Worm (Caenorhabditis elegans): ENCODE results near the gene chil-17.

Gene chil-17

DNA sequence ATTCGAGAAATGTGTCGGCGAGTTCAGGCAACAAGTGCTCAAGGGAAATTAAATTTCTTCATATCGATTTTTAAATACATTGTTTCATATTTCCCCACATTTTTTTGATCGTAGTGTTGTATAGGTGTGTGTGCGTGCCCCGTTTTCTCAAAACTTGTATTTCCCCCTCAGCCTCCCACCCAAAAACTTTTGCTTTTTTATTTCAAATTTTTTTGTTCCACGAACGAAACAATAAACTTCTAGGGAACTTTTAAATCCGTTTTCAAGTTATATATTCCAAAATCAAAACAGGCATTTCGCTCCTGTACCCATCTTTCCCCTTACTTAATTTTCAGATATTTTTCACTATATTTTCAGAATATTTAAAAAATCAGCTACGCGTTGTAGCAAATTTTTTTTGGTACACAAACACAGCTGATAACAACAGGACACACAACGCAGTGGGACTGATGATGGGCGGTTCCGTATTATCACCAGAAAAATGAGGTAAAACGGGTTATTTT lies 21.8 kb downstream of the chil-17 start, which contains the start of the genes M176.4 and M176.16:
Gene M176.4 (plus strand): TSS at position 301 of the 503 bp plus-strand sequence.
Gene M176.16 (plus strand): TSS at position 453 of the 503 bp plus-strand sequence.
- peak; percentile 22 for TF ChIP-seq elt-2 (tag; optimal IDR thresholded peaks at IDR 0.05)
- no peak for TF ChIP-seq ceh-24 (tag; optimal IDR thresholded peaks at IDR 0.05)

DNA sequence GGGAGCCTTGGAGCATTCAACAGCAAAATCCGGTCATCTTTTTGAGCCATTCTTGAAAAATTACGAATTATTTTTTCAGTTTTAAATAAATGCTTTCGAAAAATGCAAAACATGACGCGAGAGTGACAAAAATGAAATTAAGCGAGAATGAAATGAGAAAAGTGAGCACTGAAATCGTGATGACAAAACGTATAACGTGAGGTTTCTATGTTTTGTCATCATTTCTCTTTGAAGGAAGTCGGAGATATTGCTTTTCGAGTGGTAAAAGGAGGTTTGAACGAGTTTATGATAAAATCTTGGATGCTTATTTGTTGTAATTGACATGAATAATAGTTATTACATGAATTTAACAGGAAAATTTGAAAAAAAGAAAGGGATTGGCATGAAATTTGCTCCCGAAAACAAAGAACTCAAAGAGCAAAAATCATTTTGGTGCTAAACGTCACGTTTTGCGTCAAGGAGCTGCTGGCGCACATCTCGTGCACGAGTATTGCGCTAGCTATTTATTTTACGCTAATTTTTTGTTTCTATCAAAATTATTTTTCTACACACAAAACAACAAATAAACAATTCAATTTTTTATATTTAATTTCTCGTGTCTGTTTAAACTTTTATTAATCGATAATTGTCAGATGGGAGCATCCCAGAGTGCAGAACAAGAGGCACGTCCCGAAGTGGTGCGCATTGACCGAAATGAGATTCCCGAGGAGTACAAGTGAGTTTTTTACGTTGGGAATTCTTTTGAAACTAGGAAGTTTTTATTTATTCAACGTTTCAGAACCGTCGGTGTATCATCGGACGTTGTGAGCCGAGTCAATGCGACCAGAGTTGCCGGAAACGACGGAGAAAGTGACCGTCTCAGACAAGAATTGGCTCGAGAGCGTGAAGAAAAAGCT lies 23.3 kb downstream of the chil-17 start, which contains the start of the genes gss-1 and chch-3:
Gene gss-1 (minus strand): TSS at position 51 of the 896 bp plus-strand sequence.
Gene chch-3 (plus strand): TSS at position 633 of the 896 bp plus-strand sequence.
- TF ChIP-seq ceh-14 (tag; optimal IDR thresholded peaks at IDR 0.05), result peak; percentile 33
- no peak for TF ChIP-seq fkh-10 (GFP tag; optimal IDR thresholded peaks at IDR 0.05)
- TF ChIP-seq pat-9 (tag; optimal IDR thresholded peaks at IDR 0.05), result no peak
- peak; percentile 45 for TF ChIP-seq nfya-1 (tag; optimal IDR thresholded peaks at IDR 0.05)
- peak; percentile 16 for TF ChIP-seq ceh-2 (tag; optimal IDR thresholded peaks at IDR 0.05)
- no peak for TF ChIP-seq hlh-13 (GFP tag; optimal IDR thresholded peaks at IDR 0.05)
- TF ChIP-seq nhr-232 (tag; optimal IDR thresholded peaks at IDR 0.05), result no peak
- TF ChIP-seq ceh-31 (tag; optimal IDR thresholded peaks at IDR 0.05), result peak; percentile 12
- no peak for TF ChIP-seq dve-1 (tag; optimal IDR thresholded peaks at IDR 0.05)
- peak; percentile 25 for TF ChIP-seq elt-2 (tag; optimal IDR thresholded peaks at IDR 0.05)
- no peak for TF ChIP-seq eyg-1 (tag; optimal IDR thresholded peaks at IDR 0.05)
- TF ChIP-seq unc-3 (GFP tag; conservative IDR thresholded peaks at IDR 0.05), result 0 out of 2 replicates have a peak, but pooled peaks have one; percentile 14
- TF ChIP-seq unc-3 (tag; optimal IDR thresholded peaks at IDR 0.05), result no peak
- peak; percentile 3 for TF ChIP-seq tbx-2 (tag; optimal IDR thresholded peaks at IDR 0.05)
- TF ChIP-seq ztf-16 (tag; optimal IDR thresholded peaks at IDR 0.05), result no peak
- TF ChIP-seq ets-4 (tag; optimal IDR thresholded peaks at IDR 0.05), result no peak
- TF ChIP-seq unc-42 (tag; optimal IDR thresholded peaks at IDR 0.05), result peak; percentile 36
- TF ChIP-seq che-1 (tag; optimal IDR thresholded peaks at IDR 0.05), result no peak
- TF ChIP-seq lim-6 (tag; optimal IDR thresholded peaks at IDR 0.05), result no peak

DNA sequence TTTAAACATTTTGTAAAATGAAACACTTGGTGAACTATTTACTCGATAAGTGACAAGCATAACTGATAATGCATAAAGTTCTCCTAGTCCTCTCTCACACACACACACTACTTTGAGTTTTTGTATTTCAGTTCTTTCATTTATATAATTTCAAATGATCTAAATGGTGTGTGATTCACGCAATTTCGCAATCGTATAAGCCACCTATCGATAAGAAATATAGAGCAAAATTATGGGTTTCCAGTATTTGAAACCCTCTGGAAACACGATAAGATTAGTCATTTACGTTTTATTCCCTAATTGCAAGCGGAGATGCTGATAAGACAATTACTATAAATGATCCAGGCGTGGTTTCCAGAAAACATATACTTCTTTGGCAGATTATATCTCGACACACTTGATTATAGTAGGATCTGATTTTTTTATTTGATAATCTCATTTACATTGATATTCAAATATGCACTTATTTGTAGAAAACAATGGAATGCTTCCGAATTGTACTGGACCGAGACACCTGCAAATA lies 27.8 kb downstream of the chil-17 start, which contains the start of gene arrd-3:
Gene arrd-3 (plus strand): TSS at position 473 of the 523 bp plus-strand sequence.
- TF ChIP-seq sox-4 (tag; optimal IDR thresholded peaks at IDR 0.05) (no peak), fkh-10 (GFP tag; optimal IDR thresholded peaks at IDR 0.05) (no peak), ceh-24 (tag; optimal IDR thresholded peaks at IDR 0.05) (no peak), pqm-1 (tag; optimal IDR thresholded peaks at IDR 0.05) (no peak), ama-1 (optimal IDR thresholded peaks at IDR 0.05) (no peak), ceh-2 (tag; optimal IDR thresholded peaks at IDR 0.05) (no peak), npax-4 (tag; optimal IDR thresholded peaks at IDR 0.05) (no peak), K09A11.1 (tag; optimal IDR thresholded peaks at IDR 0.05; ENCODE audit: insufficient read depth) (no peak), ceh-48 (tag; optimal IDR thresholded peaks at IDR 0.05) (no peak), nhr-232 (tag; optimal IDR thresholded peaks at IDR 0.05) (no peak), ceh-22 (tag; optimal IDR thresholded peaks at IDR 0.05) (no peak), hlh-13 (GFP tag; optimal IDR thresholded peaks at IDR 0.05) (no peak), ttx-3 (tag; optimal IDR thresholded peaks at IDR 0.05) (no peak), hlh-15 (tag; optimal IDR thresholded peaks at IDR 0.05) (no peak), gmeb-2 (tag; optimal IDR thresholded peaks at IDR 0.05) (no peak), hlh-30 (tag; optimal IDR thresholded peaks at IDR 0.05; ENCODE audit: insufficient read depth) (no peak), ets-4 (tag; optimal IDR thresholded peaks at IDR 0.05) (no peak), C08G9.2 (tag; optimal IDR thresholded peaks at IDR 0.05) (no peak)

DNA sequence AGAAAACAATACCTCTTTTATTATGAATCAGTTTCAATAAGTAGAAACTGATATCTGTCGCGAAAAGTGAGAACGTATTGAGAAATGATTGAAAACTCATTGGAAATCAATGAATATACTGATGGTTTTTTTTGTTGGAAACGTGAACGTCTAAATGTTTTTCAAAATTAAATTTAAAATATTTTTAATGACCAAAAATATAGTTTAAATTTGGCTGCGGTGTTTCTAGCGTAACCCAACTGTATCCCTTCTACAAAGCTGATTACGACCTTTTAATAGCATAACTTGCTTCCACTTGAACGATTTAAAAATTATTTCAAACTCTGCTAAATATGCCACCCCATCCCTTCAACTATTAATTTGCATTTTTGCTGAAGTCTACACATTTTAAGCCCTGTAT lies 28.5 kb downstream of the chil-17 start, which contains the start of gene M176.9:
Gene M176.9 (minus strand): TSS at position 101 of the 400 bp plus-strand sequence.
- TF ChIP-seq ama-1 (optimal IDR thresholded peaks at IDR 0.05) (no peak), pha-4 (tag; optimal IDR thresholded peaks at IDR 0.05) (no peak), ceh-6 (GFP tag; optimal IDR thresholded peaks at IDR 0.05) (no peak), tbx-7 (tag; optimal IDR thresholded peaks at IDR 0.05) (no peak), Y22D7AL.16 (tag; optimal IDR thresholded peaks at IDR 0.05) (no peak), C38D4.7 (GFP tag; optimal IDR thresholded peaks at IDR 0.05) (no peak), unc-3 (GFP tag; conservative IDR thresholded peaks at IDR 0.05) (no peak), unc-3 (tag; optimal IDR thresholded peaks at IDR 0.05) (no peak), ceh-30 (tag; optimal IDR thresholded peaks at IDR 0.05) (no peak), rnt-1 (tag; optimal IDR thresholded peaks at IDR 0.05) (no peak), hlh-6 (tag; optimal IDR thresholded peaks at IDR 0.05) (no peak), dmd-4 (tag; optimal IDR thresholded peaks at IDR 0.05; ENCODE audit: borderline replicate concordance) (no peak)

Data from whole organism, late embryonic.